Fruit fly (Drosophila melanogaster): Measurements from ENCODE around the gene dpr5.

DNA sequence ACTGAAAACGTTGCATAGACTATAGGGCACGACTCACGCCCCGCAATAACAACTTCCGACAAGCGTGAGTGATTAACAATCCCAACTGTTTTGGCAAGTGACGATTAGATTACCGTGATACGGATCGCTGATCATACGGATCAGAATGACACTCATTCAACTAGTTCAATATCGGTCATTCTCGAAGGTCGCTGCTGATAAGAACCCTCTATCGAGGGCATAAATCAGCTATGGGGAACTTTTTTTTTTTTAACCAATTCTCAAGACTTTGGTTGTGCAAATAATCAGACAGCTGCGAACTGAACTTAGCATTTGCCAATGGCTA is 41.0 kb upstream of the dpr5 start:
- TF ChIP-seq CG5204 (GFP tag; optimal IDR thresholded peaks at IDR 0.05) (no peak), ovo (GFP tag; optimal IDR thresholded peaks at IDR 0.05) (no peak), CG11617 (GFP tag; optimal IDR thresholded peaks at IDR 0.05) (no peak), CG7045 (GFP tag; optimal IDR thresholded peaks at IDR 0.05) (no peak), bab1 (GFP tag; optimal IDR thresholded peaks at IDR 0.05) (no peak), pad (GFP tag; optimal IDR thresholded peaks at IDR 0.05) (no peak), kay (GFP tag; ENCODE audit: borderline replicate concordance) (no peak)

Measured in whole organism, adult.